Worm (Caenorhabditis elegans) whole organism, midembryonic: ENCODE results near the gene D2096.6.

Experiments
- T22C8.4 ChIP-seq: fragments of 200-800 bp; sonication (Bioruptor generic); IDR thresholded peaks from 2 replicates; pipeline ENCODE4 v1.3.6; 2022; ENCODE audit warnings: missing genetic modification characterization, missing compliant biosample characterization
- cog-1 ChIP-seq: sonication (generic microtip); optimal IDR thresholded peaks from 2 replicates; lab custom pipeline; 2016; ENCODE audit warnings: missing genetic modification characterization, missing compliant biosample characterization
- flt-1 ChIP-seq: fragments of 200-800 bp; sonication (Bioruptor generic); IDR thresholded peaks from 2 replicates; pipeline ENCODE4 v1.3.6; 2022; ENCODE audit warnings: missing genetic modification characterization, missing compliant biosample characterization
- klf-2 ChIP-seq: fragments of 200-800 bp; sonication (Bioruptor generic); conservative IDR thresholded peaks from 2 replicates; pipeline ENCODE4 v1.3.6; 2022; ENCODE audit warnings: missing genetic modification reagents, missing genetic modification characterization, missing compliant biosample characterization
- tab-1 ChIP-seq: fragments of 200-800 bp; sonication (Bioruptor generic); IDR thresholded peaks from 2 replicates; pipeline ENCODE4 v1.3.6; 2022; ENCODE audit warnings: missing genetic modification characterization, missing compliant biosample characterization

DNA sequence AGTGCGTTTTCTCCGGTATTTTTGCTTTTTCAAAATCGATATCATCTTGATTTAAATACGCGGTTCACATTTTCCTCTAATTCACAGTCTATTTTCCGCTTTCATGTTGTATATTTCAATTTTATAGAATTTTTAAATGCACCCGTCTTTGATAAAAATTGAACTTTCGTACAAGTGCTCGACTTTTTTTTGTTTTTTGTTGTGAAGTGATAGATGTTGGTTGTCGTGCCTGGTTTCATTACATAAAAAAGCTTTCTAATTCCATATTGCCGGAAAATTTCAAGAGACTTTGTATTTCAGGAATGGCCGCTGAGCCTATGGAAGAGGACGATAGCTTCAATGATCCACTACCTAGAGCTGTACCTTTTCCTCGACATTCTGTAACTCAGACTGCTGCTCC, 5.9 kb downstream of the D2096.6 start, which contains the start of gene D2096.12:
- TF ChIP-seq flt-1 (GFP tag; lab: Robert Waterston, UW), result no peak
- TF ChIP-seq cog-1 (tag; lab: Kevin White, UChicago), result no peak
- no peak for TF ChIP-seq klf-2 (GFP tag; lab: Robert Waterston, UW)
- TF ChIP-seq tab-1 (GFP tag; lab: Robert Waterston, UW), result no peak
- no peak for TF ChIP-seq T22C8.4 (GFP tag; lab: Robert Waterston, UW)
